Fruit fly (Drosophila melanogaster): ENCODE data around the gene CG4598.

- TF ChIP-seq psq (optimal IDR thresholded peaks at IDR 0.05) (no peak), pan (optimal IDR thresholded peaks at IDR 0.05) (no peak)
These were observed 1.5 kb downstream of the CG4598 start, which contains the start of gene CG4594 for dm6 chr2L:9919949-9920348.
